Fruit fly (Drosophila melanogaster) whole organism: ENCODE results near the gene CG5697.
A peak's percentile ranks its signal among the peaks of the same experiment; 100 is the strongest.

Experiments
- CG8478 ChIP-seq: fragments of >200 bp; optimal IDR thresholded peaks from 2 replicates; lab custom pipeline; 2018; ENCODE audit warnings: inconsistent platforms
- Dll ChIP-seq: fragments of >200 bp; optimal IDR thresholded peaks from 2 replicates; lab custom pipeline; 2017
- EcR ChIP-seq, 2 experiments: fragments of >200 bp; optimal IDR thresholded peaks; 2 replicates each; lab custom pipeline; 2017; ENCODE audit warnings: missing biosample characterization in 2 of 2, missing genetic modification characterization in 2 of 2, missing genetic modification reagents in 2 of 2
- pan ChIP-seq: fragments of >200 bp; optimal IDR thresholded peaks from 2 replicates; lab custom pipeline; 2017
- psq ChIP-seq: fragments of >200 bp; optimal IDR thresholded peaks from 2 replicates; lab custom pipeline; 2017
- usp ChIP-seq: fragments of >200 bp; optimal IDR thresholded peaks from 2 replicates; lab custom pipeline; 2017; ENCODE audit warnings: missing biosample characterization, missing genetic modification characterization, mixed read lengths

Gene CG5697

dm6 chr3R:21046927-21047326 is 31.2 kb downstream of the CG5697 start, which contains the start of gene CG31207:
TSS of gene CG31207 (minus strand) at chr3R:21047027.
- TF ChIP-seq CG8478 (lab: Kevin White, UChicago) (no peak), Dll (lab: Kevin White, UChicago) (no peak), psq (no peak), pan (lab: Kevin White, UChicago) (no peak), usp (GFP tag; lab: Kevin White, UChicago) (no peak), EcR (GFP tag; optimal IDR thresholded peaks at IDR 0.05; lab: Kevin White, UChicago) (no peak)

dm6 chr3R:21048729-21049128 is 33.0 kb downstream of the CG5697 start, which contains the start of gene CG7079:
TSS of gene CG7079 (minus strand) at chr3R:21048829.
- no peak for TF ChIP-seq usp (GFP tag; lab: Kevin White, UChicago)
- TF ChIP-seq EcR (GFP tag; optimal IDR thresholded peaks at IDR 0.05; lab: Kevin White, UChicago) = no peak
- TF ChIP-seq psq = no peak
- no peak for TF ChIP-seq CG8478 (lab: Kevin White, UChicago)
- no peak for TF ChIP-seq pan (lab: Kevin White, UChicago)
- TF ChIP-seq Dll (lab: Kevin White, UChicago) = no peak

dm6 chr3R:21050875-21051274 is 35.1 kb downstream of the CG5697 start, which contains the start of gene Jhbp15:
TSS of gene Jhbp15 (minus strand) at chr3R:21050975.
- TF ChIP-seq Dll (lab: Kevin White, UChicago) = no peak
- no peak for TF ChIP-seq CG8478 (lab: Kevin White, UChicago)
- no peak for TF ChIP-seq EcR (GFP tag; optimal IDR thresholded peaks at IDR 0.05; lab: Kevin White, UChicago)
- no peak for TF ChIP-seq pan (lab: Kevin White, UChicago)
- no peak for TF ChIP-seq usp (GFP tag; lab: Kevin White, UChicago)
- no peak for TF ChIP-seq psq

dm6 chr3R:21057519-21057918 is 41.8 kb downstream of the CG5697 start:
- no peak for TF ChIP-seq usp (GFP tag; lab: Kevin White, UChicago)
- no peak for TF ChIP-seq CG8478 (lab: Kevin White, UChicago)
- TF ChIP-seq EcR (GFP tag; optimal IDR thresholded peaks at IDR 0.05; lab: Kevin White, UChicago) = no peak
- TF ChIP-seq psq = no peak
- TF ChIP-seq pan (lab: Kevin White, UChicago) = no peak
- no peak for TF ChIP-seq Dll (lab: Kevin White, UChicago)

dm6 chr3R:21059486-21060356 is 44.0 kb downstream of the CG5697 start:
- TF ChIP-seq CG8478 (lab: Kevin White, UChicago) (no peak), psq (no peak), pan (lab: Kevin White, UChicago) (no peak), EcR (GFP tag; optimal IDR thresholded peaks at IDR 0.05; lab: Kevin White, UChicago) (no peak)

- no peak for TF ChIP-seq Dll (lab: Kevin White, UChicago)
- peak in 1 of 2 experiments; percentile 60 for TF ChIP-seq EcR (GFP tag; optimal IDR thresholded peaks at IDR 0.05; lab: Kevin White, UChicago)
Observed at dm6 chr3R:21060430-21061245, 44.9 kb downstream of the CG5697 start, which contains the start of gene Mvl. TSS of gene Mvl (minus strand) at chr3R:21060800.

dm6 chr3R:21063433-21063832 is 47.7 kb downstream of the CG5697 start:
- TF ChIP-seq Dll (lab: Kevin White, UChicago) = no peak
- TF ChIP-seq psq = no peak
- TF ChIP-seq usp (GFP tag; lab: Kevin White, UChicago) = no peak
- no peak for TF ChIP-seq CG8478 (lab: Kevin White, UChicago)
- no peak for TF ChIP-seq pan (lab: Kevin White, UChicago)
- no peak for TF ChIP-seq EcR (GFP tag; optimal IDR thresholded peaks at IDR 0.05; lab: Kevin White, UChicago)

dm6 chr3R:21064000-21064924 is 48.5 kb downstream of the CG5697 start, which contains the start of gene Cortactin:
TSS of gene Cortactin (minus strand) at chr3R:21064471.
- no peak for TF ChIP-seq usp (GFP tag; lab: Kevin White, UChicago)
- TF ChIP-seq EcR (GFP tag; optimal IDR thresholded peaks at IDR 0.05; lab: Kevin White, UChicago) = no peak
- TF ChIP-seq psq = no peak

dm6 chr3R:21065010-21065695 is 49.4 kb downstream of the CG5697 start, which contains the start of gene AnxB9:
TSS of gene AnxB9 (plus strand) at chr3R:21065241.
- no peak for TF ChIP-seq usp (GFP tag; lab: Kevin White, UChicago)
- no peak for TF ChIP-seq CG8478 (lab: Kevin White, UChicago)
- no peak for TF ChIP-seq pan (lab: Kevin White, UChicago)
- TF ChIP-seq Dll (lab: Kevin White, UChicago) = no peak
- no peak for TF ChIP-seq EcR (GFP tag; optimal IDR thresholded peaks at IDR 0.05; lab: Kevin White, UChicago)
- no peak for TF ChIP-seq psq

dm6 chr3R:21065696-21066080 is 49.9 kb downstream of the CG5697 start:
- TF ChIP-seq CG8478 (lab: Kevin White, UChicago) (no peak), EcR (GFP tag; optimal IDR thresholded peaks at IDR 0.05; lab: Kevin White, UChicago) (no peak), usp (GFP tag; lab: Kevin White, UChicago) (no peak), psq (no peak), Dll (lab: Kevin White, UChicago) (no peak), pan (lab: Kevin White, UChicago) (no peak)
